Fruit fly (Drosophila melanogaster): ENCODE results near the gene betaNACtes1.

Gene betaNACtes1

dm6 chrX:14218045-14218483 is 45.6 kb upstream of the betaNACtes1 start (continued):
- peak; percentile 95 for TF ChIP-seq lbe (GFP tag; optimal IDR thresholded peaks at IDR 0.05)
- peak; percentile 82 for TF ChIP-seq Abd-B (GFP tag; optimal IDR thresholded peaks at IDR 0.05)
- TF ChIP-seq Nf-YC (tag; optimal IDR thresholded peaks at IDR 0.05), result peak; percentile 61
- TF ChIP-seq ttk (GFP tag; IDR thresholded peaks at IDR 0.05), result peak; percentile 77
- TF ChIP-seq sug (tag; optimal IDR thresholded peaks at IDR 0.05), result peak; percentile 55
- TF ChIP-seq kni (GFP tag; optimal IDR thresholded peaks at IDR 0.05), result no peak
- TF ChIP-seq CG17361 (GFP tag; IDR thresholded peaks at IDR 0.05), result peak; percentile 92
- TF ChIP-seq Gsc (GFP tag; IDR thresholded peaks at IDR 0.05), result no peak
- TF ChIP-seq D19A (tag; optimal IDR thresholded peaks at IDR 0.05), result peak; percentile 84
- peak; percentile 73 to 81 for TF ChIP-seq chif (GFP tag; optimal IDR thresholded peaks at IDR 0.05)
- peak; percentile 90 for TF ChIP-seq zfh1 (GFP tag; IDR thresholded peaks at IDR 0.05)
- no peak for TF ChIP-seq CG6791 (GFP tag; IDR thresholded peaks at IDR 0.05; ENCODE audit: partially characterized antibody)
- TF ChIP-seq CG9215 (GFP tag; IDR thresholded peaks at IDR 0.05), result peak; percentile 81
- peak; percentile 67 for TF ChIP-seq Deaf1 (tag; optimal IDR thresholded peaks at IDR 0.05)
- TF ChIP-seq Ada2b (GFP tag; IDR thresholded peaks at IDR 0.05), result peak; percentile 93
- TF ChIP-seq CG8359 (GFP tag; optimal IDR thresholded peaks at IDR 0.05; ENCODE audit: borderline replicate concordance), result peak; percentile 74
- TF ChIP-seq CG11247 (GFP tag; IDR thresholded peaks at IDR 0.05), result peak; percentile 79
- TF ChIP-seq CG3847 (GFP tag; IDR thresholded peaks at IDR 0.05), result peak; percentile 85
- no peak for TF ChIP-seq bbx (GFP tag; IDR thresholded peaks at IDR 0.05; ENCODE audit: partially characterized antibody)
- peak; percentile 72 for TF ChIP-seq CG1024 (GFP tag; IDR thresholded peaks at IDR 0.05)
- TF ChIP-seq gro (GFP tag; optimal IDR thresholded peaks at IDR 0.05), result no peak
- peak; percentile 84 for TF ChIP-seq CG13296 (GFP tag; optimal IDR thresholded peaks at IDR 0.05)
- TF ChIP-seq lmd (GFP tag; IDR thresholded peaks at IDR 0.05), result peak; percentile 91
- no peak for TF ChIP-seq Doc3 (GFP tag; IDR thresholded peaks at IDR 0.05; ENCODE audit: partially characterized antibody)
- TF ChIP-seq Sry-β (GFP tag; optimal IDR thresholded peaks at IDR 0.05), result no peak
- peak; percentile 58 for TF ChIP-seq Vsx1 (GFP tag; optimal IDR thresholded peaks at IDR 0.05)
- peak; percentile 66; the same call in 1 of the 2 replicates for TF ChIP-seq klu (GFP tag; IDR thresholded peaks at IDR 0.05)
- TF ChIP-seq Sox100B (GFP tag; optimal IDR thresholded peaks at IDR 0.05), result peak; percentile 89
- no peak for TF ChIP-seq CG14965 (GFP tag; optimal IDR thresholded peaks at IDR 0.05; ENCODE audit: borderline replicate concordance)
- peak; percentile 39 for TF ChIP-seq disco-r (GFP tag; optimal IDR thresholded peaks at IDR 0.05)
- TF ChIP-seq CG10565 (GFP tag; optimal IDR thresholded peaks at IDR 0.05), result peak; percentile 28
- no peak for TF ChIP-seq Lim3 (GFP tag; IDR thresholded peaks at IDR 0.05)
- peak; percentile 83 for TF ChIP-seq CG14441 (GFP tag; IDR thresholded peaks at IDR 0.05)
- TF ChIP-seq CG16779 (GFP tag; IDR thresholded peaks at IDR 0.05), result 0 out of 2 replicates have a peak, but pooled peaks have one; percentile 68
- TF ChIP-seq HLHmδ (GFP tag; optimal IDR thresholded peaks at IDR 0.05), result no peak
- TF ChIP-seq nerfin-2 (GFP tag; IDR thresholded peaks at IDR 0.05; ENCODE audit: partially characterized antibody), result no peak
- peak; percentile 75 for TF ChIP-seq CG2875 (GFP tag; optimal IDR thresholded peaks at IDR 0.05)
- no peak for TF ChIP-seq z (GFP tag; IDR thresholded peaks at IDR 0.05)
- peak; percentile 36 for TF ChIP-seq CG9876 (GFP tag; optimal IDR thresholded peaks at IDR 0.05)
- peak; percentile 42 for TF ChIP-seq CHES-1-like (GFP tag; optimal IDR thresholded peaks at IDR 0.05)
- TF ChIP-seq dpn (GFP tag; optimal IDR thresholded peaks at IDR 0.05), result peak; percentile 83 to 86
- TF ChIP-seq kah (GFP tag; optimal IDR thresholded peaks at IDR 0.05), result peak; percentile 62
- TF ChIP-seq CG18619 (GFP tag; optimal IDR thresholded peaks at IDR 0.05), result peak; percentile 83
- peak; percentile 91 for TF ChIP-seq CG7556 (GFP tag; optimal IDR thresholded peaks at IDR 0.05)
- peak; percentile 66 for TF ChIP-seq vfl (GFP tag; optimal IDR thresholded peaks at IDR 0.05)
- no peak for TF ChIP-seq pfk (GFP tag; optimal IDR thresholded peaks at IDR 0.05)
- TF ChIP-seq CG10147 (GFP tag; optimal IDR thresholded peaks at IDR 0.05), result peak; percentile 86
- TF ChIP-seq CG6175 (GFP tag; IDR thresholded peaks at IDR 0.05), result peak; percentile 81
- TF ChIP-seq D (optimal IDR thresholded peaks at IDR 0.05), result no peak
- TF ChIP-seq D (GFP tag; optimal IDR thresholded peaks at IDR 0.05), result peak; percentile 78
- peak; percentile 23 for TF ChIP-seq YL-1 (GFP tag; optimal IDR thresholded peaks at IDR 0.05)

Measured in whole organism, embryonic.